Worm (Caenorhabditis elegans) whole organism, young adult: ENCODE data around the gene C27D6.3.

ENCODE experiments used
- B0035.1 ChIP-seq: sonication (generic microtip); optimal IDR thresholded peaks from 2 replicates; lab custom pipeline; 2016; ENCODE audit warnings: missing genetic modification characterization, mild to moderate bottlenecking, missing compliant biosample characterization, missing genotype, missing genetic modification reagents
- F22D6.2 ChIP-seq: sonication (generic microtip); optimal IDR thresholded peaks from 2 replicates; lab custom pipeline; 2016; ENCODE audit warnings: mild to moderate bottlenecking, missing genetic modification characterization, missing compliant biosample characterization
- F33H1.4 ChIP-seq: fragments of 200-800 bp; sonication (Bioruptor generic); IDR thresholded peaks from 2 replicates; pipeline ENCODE4 v1.3.6; 2022; ENCODE audit warnings: missing genetic modification reagents, missing genetic modification characterization, missing compliant biosample characterization
- F52B5.7 ChIP-seq: sonication (generic microtip); optimal IDR thresholded peaks from 2 replicates; lab custom pipeline; 2016; ENCODE audit warnings: mild to moderate bottlenecking, missing genetic modification characterization, missing compliant biosample characterization
- F55B11.4 ChIP-seq: sonication (generic microtip); optimal IDR thresholded peaks from 2 replicates; lab custom pipeline; 2016; ENCODE audit warnings: missing compliant biosample characterization, missing genetic modification characterization, borderline replicate concordance; ENCODE audit not compliant: insufficient read depth
- K11D2.4 ChIP-seq: fragments of 200-800 bp; sonication (Bioruptor generic); IDR thresholded peaks from 2 replicates; pipeline ENCODE4 v1.3.6; 2022; ENCODE audit warnings: missing genetic modification reagents, missing genetic modification characterization, missing compliant biosample characterization
- Y56A3A.18 ChIP-seq: fragments of 200-800 bp; sonication (Bioruptor generic); IDR thresholded peaks from 2 replicates; pipeline ENCODE4 v1.3.6; 2022; ENCODE audit warnings: missing genetic modification reagents, missing genetic modification characterization, missing compliant biosample characterization
- ama-1 ChIP-seq, 3 experiments: fragments of 150-350 bp in 1 of 3; sonication (generic microtip) in 2 of 3; optimal IDR thresholded peaks; 2 replicates each; lab custom pipeline; 2014 to 2018; ENCODE audit warnings: missing biosample characterization in 2 of 3, missing genetic modification characterization in 2 of 3, missing genetic modification reagents in 2 of 3
- ccch-3 ChIP-seq: fragments of 200-800 bp; sonication (Bioruptor generic); optimal IDR thresholded peaks from 2 replicates; lab custom pipeline; 2018; ENCODE audit warnings: mild to moderate bottlenecking, missing genetic modification characterization, missing compliant biosample characterization
- cebp-1 ChIP-seq, 2 experiments: fragments of 200-800 bp in 1 of 2; sonication (Bioruptor generic) in 1 of 2; sonication (generic microtip) in 1 of 2; IDR thresholded peaks in 1 of 2; optimal IDR thresholded peaks in 1 of 2; 2 replicates each; pipeline versions ENCODE4 v1.3.6 to Lab custom; 2017 to 2022; ENCODE audit warnings: missing compliant biosample characterization in 2 of 2, missing genetic modification characterization in 2 of 2, mild to moderate bottlenecking in 1 of 2, missing genetic modification reagents in 1 of 2, moderate library complexity in 1 of 2
- cebp-2 ChIP-seq: fragments of 200-800 bp; sonication (Bioruptor generic); IDR thresholded peaks from 2 replicates; pipeline ENCODE4 v1.3.6; 2022; ENCODE audit warnings: missing genetic modification characterization, missing compliant biosample characterization
- ceh-91 ChIP-seq: fragments of 200-800 bp; sonication (Bioruptor generic); IDR thresholded peaks from 2 replicates; pipeline ENCODE4 v1.3.6; 2022; ENCODE audit warnings: missing genetic modification reagents, missing genetic modification characterization, missing compliant biosample characterization
- dox-1 ChIP-seq: fragments of 200-800 bp; sonication (Bioruptor generic); IDR thresholded peaks from 2 replicates; pipeline ENCODE4 v1.3.6; 2022; ENCODE audit warnings: missing genetic modification reagents, missing genetic modification characterization, missing compliant biosample characterization
- hmg-20 ChIP-seq: fragments of 200-800 bp; sonication (Bioruptor generic); IDR thresholded peaks from 2 replicates; pipeline ENCODE4 v1.3.6; 2022; ENCODE audit warnings: missing genetic modification reagents, missing genetic modification characterization, missing compliant biosample characterization
- let-607 ChIP-seq, 2 experiments: fragments of 200-800 bp in 1 of 2; sonication (Bioruptor generic) in 1 of 2; sonication (generic microtip) in 1 of 2; optimal IDR thresholded peaks; 2 replicates each; lab custom pipeline; 2016 to 2018; ENCODE audit warnings: mild to moderate bottlenecking in 2 of 2, missing compliant biosample characterization in 2 of 2, missing genetic modification characterization in 2 of 2, moderate library complexity in 2 of 2, missing genotype in 1 of 2
- madf-10 ChIP-seq: sonication (generic microtip); optimal IDR thresholded peaks from 2 replicates; lab custom pipeline; 2016; ENCODE audit warnings: mild to moderate bottlenecking, missing genetic modification characterization, missing compliant biosample characterization
- madf-8 ChIP-seq: fragments of 200-800 bp; sonication (Bioruptor generic); conservative IDR thresholded peaks from 2 replicates; pipeline ENCODE4 v1.3.6; 2022; ENCODE audit warnings: missing genetic modification reagents, missing genetic modification characterization, missing compliant biosample characterization
- nhr-120 ChIP-seq: fragments of 200-800 bp; sonication (Bioruptor generic); IDR thresholded peaks from 2 replicates; pipeline ENCODE4 v1.3.6; 2022; ENCODE audit warnings: missing genetic modification characterization, missing compliant biosample characterization
- pbrm-1 ChIP-seq: fragments of 200-800 bp; sonication (Bioruptor generic); IDR thresholded peaks from 2 replicates; pipeline ENCODE4 v1.3.6; 2022; ENCODE audit warnings: missing genetic modification reagents, missing genetic modification characterization, missing compliant biosample characterization
- rcor-1 ChIP-seq: fragments of 200-800 bp; sonication (Bioruptor generic); IDR thresholded peaks from 2 replicates; pipeline ENCODE4 v1.3.6; 2022; ENCODE audit warnings: missing genetic modification reagents, missing genetic modification characterization, missing compliant biosample characterization
- rec-8 ChIP-seq, 2 experiments: sonication (generic microtip); optimal IDR thresholded peaks; 2 replicates each; lab custom pipeline; 2016; ENCODE audit warnings: mild to moderate bottlenecking in 2 of 2, missing genetic modification characterization in 2 of 2, missing genetic modification reagents in 2 of 2, missing genotype in 2 of 2, missing biosample characterization in 1 of 2, missing compliant biosample characterization in 1 of 2, moderate library complexity in 1 of 2
- sea-2 ChIP-seq: fragments of 200-800 bp; sonication (Bioruptor generic); IDR thresholded peaks from 2 replicates; pipeline ENCODE4 v1.3.6; 2022; ENCODE audit warnings: missing genetic modification characterization, missing compliant biosample characterization
- snpc-3.4 ChIP-seq: sonication (generic microtip); optimal IDR thresholded peaks from 2 replicates; lab custom pipeline; 2017; ENCODE audit warnings: missing genetic modification characterization, mild to moderate bottlenecking, missing compliant biosample characterization, antibody characterized with exemption, moderate library complexity, missing genotype, missing genetic modification reagents
- tbx-9 ChIP-seq: sonication (generic microtip); optimal IDR thresholded peaks from 2 replicates; lab custom pipeline; 2016; ENCODE audit warnings: borderline replicate concordance, missing genetic modification characterization, inconsistent platforms, missing compliant biosample characterization
- tlf-1 ChIP-seq: fragments of 200-800 bp; sonication (Bioruptor generic); optimal IDR thresholded peaks from 2 replicates; lab custom pipeline; 2018; ENCODE audit warnings: mild to moderate bottlenecking, missing genetic modification characterization, missing compliant biosample characterization
- zim-3 ChIP-seq: sonication (generic microtip); optimal IDR thresholded peaks from 2 replicates; lab custom pipeline; 2017; ENCODE audit warnings: mild to moderate bottlenecking, missing genetic modification characterization, moderate library complexity, missing compliant biosample characterization
- ztf-26 ChIP-seq: sonication (generic microtip); optimal IDR thresholded peaks from 2 replicates; lab custom pipeline; 2017; ENCODE audit warnings: missing genetic modification characterization, missing compliant biosample characterization

Gene C27D6.3

ce11 chrII:5177902-5178301, 3.6 kb upstream of the C27D6.3 start, which contains the start of gene C27D6.12:
Gene C27D6.12, minus strand, starts transcription at chrII:5178002.
- TF ChIP-seq hmg-20 (GFP tag; lab: Robert Waterston, UW) = no peak
- TF ChIP-seq ztf-26 (tag; lab: Kevin White, UChicago) = no peak
- TF ChIP-seq nhr-120 (GFP tag; lab: Robert Waterston, UW) = no peak
- no peak for TF ChIP-seq F55B11.4 (tag; lab: Kevin White, UChicago)
- no peak for TF ChIP-seq cebp-2 (GFP tag; lab: Robert Waterston, UW)
- no peak for TF ChIP-seq B0035.1 (tag; lab: Kevin White, UChicago)
- no peak for TF ChIP-seq tlf-1 (GFP tag; lab: Kevin White, UChicago)
- no peak for TF ChIP-seq Y56A3A.18 (GFP tag; lab: Robert Waterston, UW)
- no peak for TF ChIP-seq K11D2.4 (GFP tag; lab: Robert Waterston, UW)
- TF ChIP-seq madf-10 (tag; lab: Kevin White, UChicago) = no peak
- TF ChIP-seq F52B5.7 (tag; lab: Kevin White, UChicago) = no peak
- no peak for TF ChIP-seq sea-2 (GFP tag; lab: Robert Waterston, UW)

ce11 chrII:5176934-5177333, 2.7 kb upstream of the C27D6.3 start:
- TF ChIP-seq snpc-3.4 (tag; lab: Kevin White, UChicago) (no peak), rec-8 (tag; optimal IDR thresholded peaks at IDR 0.05; lab: Kevin White, UChicago) (no peak), pbrm-1 (GFP tag; lab: Robert Waterston, UW) (no peak), F33H1.4 (no peak), ceh-91 (no peak)
- TF ChIP-seq, all 124 proteins: peak for 0

ce11 chrII:5172451-5172850, 1.8 kb downstream of the C27D6.3 start, which contains the start of gene C27D6.1:
Gene C27D6.1, plus strand, starts transcription at chrII:5172751.
- no peak for TF ChIP-seq F22D6.2 (tag; lab: Kevin White, UChicago)
- TF ChIP-seq K11D2.4 (GFP tag; lab: Robert Waterston, UW) = no peak
- TF ChIP-seq rcor-1 (GFP tag; lab: Robert Waterston, UW) = no peak
- TF ChIP-seq zim-3 (tag; lab: Kevin White, UChicago) = no peak
- TF ChIP-seq ama-1 (optimal IDR thresholded peaks at IDR 0.05; lab: Kevin White, UChicago) = no peak
- no peak for TF ChIP-seq ama-1 (GFP tag; optimal IDR thresholded peaks at IDR 0.05; lab: Kevin White, UChicago)
- TF ChIP-seq ccch-3 = no peak
- no peak for TF ChIP-seq dox-1 (GFP tag; lab: Robert Waterston, UW)

ce11 chrII:5171610-5172009, 2.7 kb downstream of the C27D6.3 start, which contains the start of gene C27D6.15:
Gene C27D6.15, plus strand, starts transcription at chrII:5171910.
- no peak for TF ChIP-seq tbx-9

ce11 chrII:5170932-5171331, 3.3 kb downstream of the C27D6.3 start, which contains the start of gene srb-1:
Gene srb-1, minus strand, starts transcription at chrII:5171032.
- TF ChIP-seq cebp-1 (GFP tag; IDR thresholded peaks at IDR 0.05; lab: Robert Waterston, UW) (no peak), cebp-1 (tag; optimal IDR thresholded peaks at IDR 0.05; lab: Kevin White, UChicago) (no peak), madf-8 (GFP tag; lab: Robert Waterston, UW) (no peak), rec-8 (tag; optimal IDR thresholded peaks at IDR 0.05; lab: Kevin White, UChicago) (no peak), nhr-120 (GFP tag; lab: Robert Waterston, UW) (no peak)

ce11 chrII:5166738-5167137, 7.5 kb downstream of the C27D6.3 start, which contains the start of gene srb-3:
Gene srb-3, minus strand, starts transcription at chrII:5166838.
- no peak for TF ChIP-seq let-607 (tag; optimal IDR thresholded peaks at IDR 0.05; lab: Kevin White, UChicago)
